Worm (Caenorhabditis elegans) whole organism, late embryonic: ENCODE data around the gene srz-94.

Experiments
- C08G9.2 ChIP-seq: sonication (generic microtip); optimal IDR thresholded peaks from 2 replicates; lab custom pipeline; 2016; ENCODE audit warnings: mild to moderate bottlenecking, missing genetic modification characterization, moderate library complexity, missing compliant biosample characterization
- F13H6.1 ChIP-seq: sonication (generic microtip); optimal IDR thresholded peaks from 2 replicates; lab custom pipeline; 2016; ENCODE audit warnings: missing genetic modification characterization, missing compliant biosample characterization
- ama-1 ChIP-seq: fragments of 150-350 bp; optimal IDR thresholded peaks from 2 replicates; lab custom pipeline; 2014
- ceh-22 ChIP-seq: sonication (generic microtip); optimal IDR thresholded peaks from 2 replicates; lab custom pipeline; 2017; ENCODE audit warnings: missing biosample characterization, missing genetic modification characterization
- ceh-9 ChIP-seq: sonication (generic microtip); optimal IDR thresholded peaks from 2 replicates; lab custom pipeline; 2016; ENCODE audit warnings: mild to moderate bottlenecking, missing genetic modification characterization, inconsistent platforms, missing compliant biosample characterization
- dve-1 ChIP-seq: sonication (generic microtip); optimal IDR thresholded peaks from 2 replicates; lab custom pipeline; 2017; ENCODE audit warnings: antibody characterized with exemption, mild to moderate bottlenecking, missing genetic modification characterization, missing compliant biosample characterization
- elt-2 ChIP-seq: sonication (generic microtip); optimal IDR thresholded peaks from 2 replicates; lab custom pipeline; 2016; ENCODE audit warnings: missing genetic modification reagents, missing genetic modification characterization, missing compliant biosample characterization
- hlh-8 ChIP-seq: sonication (generic microtip); optimal IDR thresholded peaks from 2 replicates; lab custom pipeline; 2016; ENCODE audit warnings: missing genotype, missing genetic modification characterization, missing compliant biosample characterization
- nfya-1 ChIP-seq: sonication (generic microtip); optimal IDR thresholded peaks from 2 replicates; lab custom pipeline; 2017; ENCODE audit warnings: missing genetic modification characterization, mild to moderate bottlenecking, missing compliant biosample characterization, antibody characterized with exemption, moderate library complexity
- nhr-11 ChIP-seq: fragments of 150-350 bp; optimal IDR thresholded peaks from 2 replicates; lab custom pipeline; 2014; ENCODE audit warnings: missing biosample characterization, missing genetic modification characterization
- nhr-232 ChIP-seq: sonication (generic microtip); optimal IDR thresholded peaks from 2 replicates; lab custom pipeline; 2016; ENCODE audit warnings: missing genetic modification characterization, missing compliant biosample characterization
- pqm-1 ChIP-seq: sonication (generic microtip); optimal IDR thresholded peaks from 2 replicates; lab custom pipeline; 2016; ENCODE audit warnings: missing genetic modification characterization, missing compliant biosample characterization
- tbx-2 ChIP-seq: sonication (generic microtip); optimal IDR thresholded peaks from 2 replicates; lab custom pipeline; 2016; ENCODE audit warnings: missing genetic modification characterization, missing compliant biosample characterization
- unc-86 ChIP-seq: sonication (generic microtip); optimal IDR thresholded peaks from 2 replicates; lab custom pipeline; 2016; ENCODE audit warnings: missing genetic modification characterization, missing compliant biosample characterization

- TF ChIP-seq pqm-1 (tag; lab: Kevin White, UChicago) = no peak
- no peak for TF ChIP-seq nhr-232 (tag; lab: Kevin White, UChicago)
- no peak for TF ChIP-seq C08G9.2 (tag; lab: Kevin White, UChicago)
- TF ChIP-seq dve-1 (tag; lab: Kevin White, UChicago) = no peak
- TF ChIP-seq ceh-22 = no peak
- no peak for TF ChIP-seq nhr-11 (tag; lab: Kevin White, UChicago)
- TF ChIP-seq unc-86 (tag; lab: Kevin White, UChicago) = no peak
- no peak for TF ChIP-seq tbx-2 (tag; lab: Kevin White, UChicago)
- TF ChIP-seq F13H6.1 (tag; lab: Kevin White, UChicago) = no peak
- TF ChIP-seq nfya-1 = no peak
- TF ChIP-seq hlh-8 (tag; lab: Kevin White, UChicago) = no peak
- no peak for TF ChIP-seq ama-1 (lab: Kevin White, UChicago)
- no peak for TF ChIP-seq ceh-9 (tag; lab: Kevin White, UChicago)
- no peak for TF ChIP-seq elt-2 (tag; lab: Kevin White, UChicago)
Observed at ce11 chrV:17068839-17069238, 33.1 kb upstream of the srz-94 start, which contains the start of gene T05E12.8.
